Worm (Caenorhabditis elegans) whole organism, L4 larva: ENCODE measurements around the gene gldc-1.
A peak's percentile ranks its signal among the peaks of the same experiment; 100 is the strongest.
"Not testable (repeated sequence)": the region's sequence is repeated elsewhere in the genome, so short reads cannot be mapped to it uniquely, and the experiment has no call there.

ENCODE experiments used
- set-16 ChIP-seq: fragments of 200-800 bp; sonication (Bioruptor generic); IDR thresholded peaks from 2 replicates; pipeline ENCODE4 v1.3.6; 2022; ENCODE audit warnings: missing genetic modification reagents, missing genetic modification characterization, missing compliant biosample characterization
- unc-39 ChIP-seq: sonication (generic microtip); optimal IDR thresholded peaks from 2 replicates; lab custom pipeline; 2017; ENCODE audit warnings: missing biosample characterization, missing genetic modification characterization
- unc-62 ChIP-seq, 3 experiments: fragments of 150-350 bp in 1 of 3; sonication (generic microtip); optimal IDR thresholded peaks in 2 of 3; peaks in 1 of 3; 1 replicate in 1 of 3; 2 replicates in 2 of 3; lab custom pipeline; 2014 to 2017; ENCODE audit warnings: missing biosample characterization in 3 of 3, missing genetic modification characterization in 3 of 3, missing genetic modification reagents in 3 of 3, missing genotype in 1 of 3

DNA sequence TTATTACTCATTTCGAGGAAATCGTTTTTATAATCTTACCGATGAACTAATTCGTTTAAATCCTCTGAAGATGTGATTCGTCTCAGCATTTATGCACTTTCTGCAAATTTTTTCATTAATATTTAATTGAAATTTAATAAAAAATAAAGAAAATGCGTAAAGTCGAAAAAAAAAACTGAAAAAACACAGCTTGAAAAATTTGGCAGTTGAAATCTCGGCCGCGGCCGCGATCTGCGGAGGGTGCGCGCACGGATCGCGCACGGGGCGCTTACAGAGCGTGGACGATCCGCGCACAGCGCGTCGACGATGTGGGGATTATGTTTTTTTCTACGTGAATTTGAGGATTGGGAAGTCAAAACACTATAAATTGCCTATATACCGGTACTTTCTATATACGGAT, 41.3 kb upstream of the gldc-1 start, which contains the start of gene ZK84.4:
- not testable (repeated sequence) for TF ChIP-seq unc-62 (GFP tag; optimal IDR thresholded peaks at IDR 0.05 in 1 of 2; lab: Kevin White, UChicago); unc-62 (tag; optimal IDR thresholded peaks at IDR 0.05; lab: Kevin White, UChicago); unc-39 (tag; lab: Kevin White, UChicago)
- peak; percentile 47; the same call in 1 of the 2 replicates for TF ChIP-seq set-16
